Worm (Caenorhabditis elegans) whole organism, late embryonic: ENCODE measurements around the gene M02B1.3.

Source experiments
- ceh-14 ChIP-seq: sonication (generic microtip); optimal IDR thresholded peaks from 2 replicates; lab custom pipeline; 2016; ENCODE audit warnings: missing genotype, missing genetic modification characterization, missing compliant biosample characterization
- ceh-18 ChIP-seq: sonication (generic microtip); optimal IDR thresholded peaks from 2 replicates; lab custom pipeline; 2016; ENCODE audit warnings: missing genetic modification characterization, missing compliant biosample characterization
- elt-2 ChIP-seq: sonication (generic microtip); optimal IDR thresholded peaks from 2 replicates; lab custom pipeline; 2016; ENCODE audit warnings: missing genetic modification reagents, missing genetic modification characterization, missing compliant biosample characterization
- ets-4 ChIP-seq: sonication (generic microtip); optimal IDR thresholded peaks from 2 replicates; lab custom pipeline; 2016; ENCODE audit warnings: missing genetic modification characterization, missing compliant biosample characterization
- fax-1 ChIP-seq: sonication (generic microtip); optimal IDR thresholded peaks from 2 replicates; lab custom pipeline; 2016; ENCODE audit warnings: missing genotype, missing genetic modification characterization, missing compliant biosample characterization
- hlh-30 ChIP-seq: sonication (generic microtip); optimal IDR thresholded peaks from 2 replicates; lab custom pipeline; 2017; ENCODE audit warnings: antibody characterized with exemption, missing genetic modification characterization, missing compliant biosample characterization; ENCODE audit not compliant: insufficient read depth
- nfya-1 ChIP-seq: sonication (generic microtip); optimal IDR thresholded peaks from 2 replicates; lab custom pipeline; 2017; ENCODE audit warnings: missing genetic modification characterization, mild to moderate bottlenecking, missing compliant biosample characterization, antibody characterized with exemption, moderate library complexity
- nhr-11 ChIP-seq: fragments of 150-350 bp; optimal IDR thresholded peaks from 2 replicates; lab custom pipeline; 2014; ENCODE audit warnings: missing biosample characterization, missing genetic modification characterization
- nhr-232 ChIP-seq: sonication (generic microtip); optimal IDR thresholded peaks from 2 replicates; lab custom pipeline; 2016; ENCODE audit warnings: missing genetic modification characterization, missing compliant biosample characterization
- pha-4 ChIP-seq: fragments of 150-350 bp; optimal IDR thresholded peaks from 2 replicates; lab custom pipeline; 2018; ENCODE audit warnings: missing biosample characterization, missing genetic modification reagents, missing genetic modification characterization
- pqm-1 ChIP-seq: sonication (generic microtip); optimal IDR thresholded peaks from 2 replicates; lab custom pipeline; 2016; ENCODE audit warnings: missing genetic modification characterization, missing compliant biosample characterization
- sox-4 ChIP-seq: sonication (generic microtip); optimal IDR thresholded peaks from 2 replicates; lab custom pipeline; 2017; ENCODE audit warnings: mild to moderate bottlenecking, missing genetic modification characterization, inconsistent platforms, missing compliant biosample characterization
- syd-9 ChIP-seq: sonication (generic microtip); optimal IDR thresholded peaks from 2 replicates; lab custom pipeline; 2016; ENCODE audit warnings: mild to moderate bottlenecking, missing genetic modification characterization, moderate library complexity, missing compliant biosample characterization
- ttx-3 ChIP-seq: sonication (generic microtip); optimal IDR thresholded peaks from 2 replicates; lab custom pipeline; 2016; ENCODE audit warnings: missing genetic modification reagents, missing genetic modification characterization, missing compliant biosample characterization

- TF ChIP-seq ceh-18 (tag; lab: Kevin White, UChicago) (no peak), syd-9 (tag; lab: Kevin White, UChicago) (no peak), nhr-232 (tag; lab: Kevin White, UChicago) (no peak), nfya-1 (tag; lab: Kevin White, UChicago) (no peak), nhr-11 (no peak), pqm-1 (no peak), ceh-14 (no peak), ets-4 (tag; lab: Kevin White, UChicago) (no peak), pha-4 (no peak), sox-4 (tag; lab: Kevin White, UChicago) (no peak), hlh-30 (tag; lab: Kevin White, UChicago) (no peak), ttx-3 (tag; lab: Kevin White, UChicago) (no peak), fax-1 (no peak), elt-2 (tag; lab: Kevin White, UChicago) (no peak)
Measured at ce11 chrIV:12870315-12870714, 34.0 kb downstream of the M02B1.3 start.
